Fruit fly (Drosophila melanogaster) whole organism, prepupa: ENCODE measurements around the gene CG46463.

Experiments
- Blimp-1 ChIP-seq: fragments of 200-800 bp; sonication (Bioruptor generic); optimal IDR thresholded peaks from 3 replicates; lab custom pipeline; 2017; ENCODE audit warnings: missing biosample characterization, missing genetic modification characterization, mild to moderate bottlenecking, moderate library complexity, missing genetic modification reagents
- CG11294 ChIP-seq: fragments of 200-800 bp; sonication (Bioruptor generic); IDR thresholded peaks from 2 replicates; pipeline ENCODE4 v1.3.6; 2022; ENCODE audit warnings: missing biosample characterization, missing genetic modification characterization
- CG11762 ChIP-seq: fragments of 200-800 bp; sonication (Bioruptor generic); optimal IDR thresholded peaks from 3 replicates; lab custom pipeline; 2016; ENCODE audit warnings: missing biosample characterization, missing genetic modification characterization; ENCODE audit not compliant: insufficient read depth
- CG11902 ChIP-seq: fragments of 200-800 bp; sonication (Bioruptor generic); optimal IDR thresholded peaks from 3 replicates; lab custom pipeline; 2016; ENCODE audit warnings: missing biosample characterization, missing genetic modification characterization
- CG15336 ChIP-seq: fragments of 200-800 bp; sonication (Bioruptor generic); IDR thresholded peaks from 2 replicates; pipeline ENCODE4 v1.3.6; 2022; ENCODE audit warnings: missing biosample characterization, missing genetic modification characterization
- CG3032 ChIP-seq: fragments of 200-800 bp; optimal IDR thresholded peaks from 2 replicates; lab custom pipeline; 2019; ENCODE audit warnings: missing biosample characterization, mild to moderate bottlenecking, missing genetic modification characterization, moderate library complexity
- CG31627 ChIP-seq: fragments of 200-800 bp; sonication (Bioruptor generic); optimal IDR thresholded peaks from 3 replicates; lab custom pipeline; 2016; ENCODE audit warnings: missing biosample characterization, missing genetic modification characterization
- CG32006 ChIP-seq: fragments of 200-800 bp; sonication (Bioruptor generic); optimal IDR thresholded peaks from 3 replicates; lab custom pipeline; 2017; ENCODE audit warnings: missing biosample characterization, mild to moderate bottlenecking, missing genetic modification characterization
- CG34406 ChIP-seq: fragments of 200-800 bp; sonication (Bioruptor generic); optimal IDR thresholded peaks from 3 replicates; lab custom pipeline; 2016; ENCODE audit warnings: missing biosample characterization, missing genetic modification characterization
- CG3919 ChIP-seq: fragments of 200-800 bp; sonication (Bioruptor generic); optimal IDR thresholded peaks from 3 replicates; lab custom pipeline; 2016; ENCODE audit warnings: missing biosample characterization, missing genetic modification characterization
- CG6163 ChIP-seq: fragments of 200-800 bp; sonication (Bioruptor generic); IDR thresholded peaks from 3 replicates; pipeline ENCODE4 v1.3.6; 2022; ENCODE audit warnings: missing biosample characterization, missing genetic modification characterization
- CG6792 ChIP-seq: fragments of 200-800 bp; sonication (Bioruptor generic); optimal IDR thresholded peaks from 3 replicates; lab custom pipeline; 2016; ENCODE audit warnings: missing biosample characterization, missing genetic modification characterization
- CG6854 ChIP-seq: fragments of 200-800 bp; sonication (Bioruptor generic); optimal IDR thresholded peaks from 2 replicates; lab custom pipeline; 2017; ENCODE audit warnings: missing biosample characterization, mild to moderate bottlenecking, missing genetic modification characterization
- CG7368 ChIP-seq: fragments of 200-800 bp; sonication (Bioruptor generic); optimal IDR thresholded peaks from 3 replicates; lab custom pipeline; 2016; ENCODE audit warnings: missing biosample characterization, missing genetic modification characterization
- CG8119 ChIP-seq: fragments of 200-800 bp; sonication (Bioruptor generic); IDR thresholded peaks from 3 replicates; pipeline ENCODE4 v1.3.6; 2022; ENCODE audit warnings: missing biosample characterization, missing genetic modification characterization
- CG9139 ChIP-seq: fragments of 200-800 bp; sonication (Bioruptor generic); optimal IDR thresholded peaks from 3 replicates; lab custom pipeline; 2017; ENCODE audit warnings: missing biosample characterization, mild to moderate bottlenecking, missing genetic modification characterization
- Eip78C ChIP-seq: fragments of 200-800 bp; sonication (Bioruptor generic); peaks from one replicate; lab custom pipeline; 2016; ENCODE audit warnings: missing biosample characterization, missing genetic modification characterization
- Eip93F ChIP-seq: fragments of 200-800 bp; sonication (Bioruptor generic); optimal IDR thresholded peaks from 2 replicates; lab custom pipeline; 2016; ENCODE audit warnings: missing biosample characterization, mild to moderate bottlenecking, missing genetic modification characterization
- Ets21C ChIP-seq: fragments of 200-800 bp; sonication (Bioruptor generic); optimal IDR thresholded peaks from 3 replicates; lab custom pipeline; 2016; ENCODE audit warnings: missing biosample characterization, missing genetic modification characterization
- Ets96B ChIP-seq: fragments of 200-800 bp; optimal IDR thresholded peaks from 2 replicates; lab custom pipeline; 2019; ENCODE audit warnings: missing biosample characterization, mild to moderate bottlenecking, missing genetic modification characterization, moderate library complexity
- Gug ChIP-seq: fragments of 200-800 bp; sonication (Bioruptor generic); IDR thresholded peaks from 2 replicates; pipeline ENCODE4 v1.3.6; 2022; ENCODE audit warnings: missing biosample characterization, missing genetic modification characterization
- Hr38 ChIP-seq: sonication (Bioruptor generic); optimal IDR thresholded peaks from 2 replicates; lab custom pipeline; 2016; ENCODE audit warnings: missing biosample characterization, missing genetic modification characterization
- Hr39 ChIP-seq: fragments of 200-800 bp; sonication (Bioruptor generic); optimal IDR thresholded peaks from 2 replicates; lab custom pipeline; 2016; ENCODE audit warnings: missing biosample characterization, missing genetic modification characterization
- Lpt ChIP-seq: fragments of 200-800 bp; sonication (Bioruptor generic); optimal IDR thresholded peaks from 3 replicates; lab custom pipeline; 2016; ENCODE audit warnings: missing biosample characterization, missing genetic modification characterization
- Met ChIP-seq: fragments of 200-800 bp; sonication (Bioruptor generic); optimal IDR thresholded peaks from 3 replicates; lab custom pipeline; 2016; ENCODE audit warnings: missing biosample characterization, missing genetic modification characterization
- Sox102F ChIP-seq: fragments of 200-800 bp; sonication (Bioruptor generic); optimal IDR thresholded peaks from 2 replicates; lab custom pipeline; 2016; ENCODE audit warnings: missing biosample characterization, mild to moderate bottlenecking, missing genetic modification characterization
- Sox15 ChIP-seq: fragments of 200-800 bp; sonication (Bioruptor generic); optimal IDR thresholded peaks from 3 replicates; lab custom pipeline; 2016; ENCODE audit warnings: missing biosample characterization, missing genetic modification characterization
- achi ChIP-seq: fragments of 200-800 bp; sonication (Bioruptor generic); optimal IDR thresholded peaks from 3 replicates; lab custom pipeline; 2016; ENCODE audit warnings: missing biosample characterization, missing genetic modification characterization
- acj6 ChIP-seq: fragments of 200-800 bp; sonication (Bioruptor generic); optimal IDR thresholded peaks from 3 replicates; lab custom pipeline; 2016; ENCODE audit warnings: missing biosample characterization, missing genetic modification characterization
- dac ChIP-seq: fragments of 200-800 bp; sonication (Bioruptor generic); optimal IDR thresholded peaks from 2 replicates; lab custom pipeline; 2017; ENCODE audit warnings: missing biosample characterization, mild to moderate bottlenecking, missing genetic modification characterization
- dsx ChIP-seq: fragments of 200-800 bp; optimal IDR thresholded peaks from 3 replicates; lab custom pipeline; 2019; ENCODE audit warnings: missing biosample characterization, mild to moderate bottlenecking, missing genetic modification characterization, moderate library complexity; ENCODE audit not compliant: poor library complexity, severe bottlenecking
- eg ChIP-seq: fragments of 200-800 bp; sonication (Bioruptor generic); IDR thresholded peaks from 3 replicates; pipeline ENCODE4 v1.3.6; 2022; ENCODE audit warnings: missing biosample characterization, missing genetic modification characterization
- esn ChIP-seq: fragments of 200-800 bp; sonication (Bioruptor generic); optimal IDR thresholded peaks from 2 replicates; lab custom pipeline; 2016; ENCODE audit warnings: missing biosample characterization, mild to moderate bottlenecking, missing genetic modification characterization, moderate library complexity
- fd59A ChIP-seq: fragments of 200-800 bp; sonication (Bioruptor generic); optimal IDR thresholded peaks from 2 replicates; lab custom pipeline; 2017; ENCODE audit warnings: missing biosample characterization, mild to moderate bottlenecking, missing genetic modification characterization, missing genetic modification reagents
- fd85E ChIP-seq: fragments of 200-800 bp; sonication (Bioruptor generic); optimal IDR thresholded peaks from 3 replicates; lab custom pipeline; 2016; ENCODE audit warnings: missing biosample characterization, missing genetic modification characterization
- fkh ChIP-seq: fragments of 200-800 bp; sonication (Bioruptor generic); optimal IDR thresholded peaks from 3 replicates; lab custom pipeline; 2017; ENCODE audit warnings: missing biosample characterization, mild to moderate bottlenecking, missing genetic modification characterization, moderate library complexity
- net ChIP-seq: fragments of 200-800 bp; sonication (Bioruptor generic); optimal IDR thresholded peaks from 3 replicates; lab custom pipeline; 2016; ENCODE audit warnings: missing biosample characterization, missing genetic modification characterization
- pdm3 ChIP-seq: fragments of 200-800 bp; sonication (Bioruptor generic); optimal IDR thresholded peaks from 3 replicates; lab custom pipeline; 2016; ENCODE audit warnings: missing biosample characterization, missing genetic modification characterization
- spab ChIP-seq: fragments of 200-800 bp; sonication (Bioruptor generic); optimal IDR thresholded peaks from 2 replicates; lab custom pipeline; 2017; ENCODE audit warnings: missing biosample characterization, mild to moderate bottlenecking, missing genetic modification characterization, missing genetic modification reagents
- ss ChIP-seq, 2 experiments: fragments of 200-800 bp; sonication (Bioruptor generic); optimal IDR thresholded peaks; 2 replicates in 1 of 2; 3 replicates in 1 of 2; lab custom pipeline; 2017 to 2018; ENCODE audit warnings: mild to moderate bottlenecking in 2 of 2, missing biosample characterization in 2 of 2, missing genetic modification characterization in 2 of 2, moderate library complexity in 1 of 2
- svp ChIP-seq: fragments of 200-800 bp; sonication (Bioruptor generic); peaks from one replicate; lab custom pipeline; 2016; ENCODE audit warnings: missing biosample characterization, missing genetic modification characterization
- topi ChIP-seq: fragments of 200-800 bp; sonication (Bioruptor generic); optimal IDR thresholded peaks from 3 replicates; lab custom pipeline; 2016; ENCODE audit warnings: missing biosample characterization, missing genetic modification characterization
- vri ChIP-seq: fragments of 200-800 bp; sonication (Bioruptor generic); optimal IDR thresholded peaks from 3 replicates; lab custom pipeline; 2016; ENCODE audit warnings: missing biosample characterization, mild to moderate bottlenecking, missing genetic modification characterization

CG46463 gene

dm6 chr3L:3432656-3433344, 28.3 kb upstream of the CG46463 start (continued):
- TF ChIP-seq svp (GFP tag; lab: Kevin White, UChicago) (peak; percentile 92), Lpt (GFP tag; lab: Kevin White, UChicago) (peak; percentile 63), CG11902 (GFP tag; lab: Kevin White, UChicago) (peak; percentile 67), CG6854 (GFP tag; lab: Kevin White, UChicago) (peak; percentile 21), CG11294 (GFP tag; lab: Robert Waterston, UW) (peak; percentile 37; the same call in 1 of the 2 replicates), net (GFP tag; lab: Kevin White, UChicago) (peak; percentile 67), CG11762 (GFP tag; lab: Kevin White, UChicago) (peak; percentile 54), CG3919 (GFP tag; lab: Kevin White, UChicago) (peak; percentile 71), dac (GFP tag; lab: Kevin White, UChicago) (peak; percentile 37), Sox102F (GFP tag; lab: Kevin White, UChicago) (peak; percentile 83), CG3032 (tag; lab: Kevin White, UChicago) (peak; percentile 46), fd59A (GFP tag; lab: Kevin White, UChicago) (no peak), Met (GFP tag; lab: Kevin White, UChicago) (peak; percentile 89), CG32006 (GFP tag; lab: Kevin White, UChicago) (peak; percentile 78), Hr38 (no peak), topi (peak; percentile 85), pdm3 (peak; percentile 77), Gug (GFP tag; lab: Robert Waterston, UW) (peak; percentile 73), acj6 (GFP tag; lab: Kevin White, UChicago) (peak; percentile 84), CG9139 (no peak), achi (GFP tag; lab: Kevin White, UChicago) (peak; percentile 79), ss (GFP tag; optimal IDR thresholded peaks at IDR 0.05; lab: Kevin White, UChicago) (peak in 1 of 2 experiments; percentile 18), Hr39 (peak; percentile 82), Sox15 (GFP tag; lab: Kevin White, UChicago) (peak; percentile 60), spab (GFP tag; lab: Kevin White, UChicago) (peak; percentile 24), Ets96B (tag; lab: Kevin White, UChicago) (peak; percentile 41), esn (GFP tag; lab: Kevin White, UChicago) (peak; percentile 89)

DNA sequence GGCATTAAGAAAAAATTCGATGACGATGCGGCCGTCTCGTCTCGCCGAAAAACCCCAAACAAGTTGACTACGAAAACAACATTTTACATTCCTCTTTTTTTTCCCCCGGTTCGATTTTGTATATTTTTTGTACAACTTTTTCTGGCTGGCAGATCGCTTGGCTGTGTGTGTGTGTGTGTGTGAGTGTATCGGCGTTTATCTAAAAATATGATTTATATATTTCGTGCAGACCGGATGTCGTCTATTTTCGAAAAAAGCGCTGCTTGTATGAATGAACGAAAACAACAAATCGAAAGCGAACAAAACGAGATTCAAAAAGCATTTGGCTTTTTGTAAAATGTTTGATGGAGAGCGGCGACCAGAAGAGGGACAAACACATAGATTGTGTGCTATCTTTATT, 27.2 kb upstream of the CG46463 start:
- TF ChIP-seq CG11762 (GFP tag; lab: Kevin White, UChicago), result no peak
- peak; percentile 16 for TF ChIP-seq Eip78C (GFP tag; lab: Kevin White, UChicago)

DNA sequence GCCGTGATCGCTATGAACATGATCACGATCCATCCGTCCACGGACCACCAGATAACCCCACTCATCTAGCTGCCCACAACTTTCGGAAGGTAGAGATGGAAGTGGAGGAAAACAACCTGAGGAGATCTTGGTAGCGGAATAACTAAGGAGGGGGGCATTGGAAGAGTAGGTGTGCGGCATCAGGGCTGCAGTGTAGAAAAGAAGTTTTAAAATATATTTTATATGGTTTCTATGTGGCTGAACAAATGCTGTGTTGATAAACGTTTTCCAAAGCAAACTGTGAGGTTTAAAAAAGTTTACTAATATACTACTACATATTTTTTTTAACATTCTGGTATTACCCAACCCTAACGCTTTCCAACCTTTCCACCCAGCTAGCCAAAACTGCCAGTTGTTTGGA, 26.2 kb upstream of the CG46463 start:
- TF ChIP-seq CG15336 (GFP tag; lab: Robert Waterston, UW) (peak; percentile 75), CG8119 (peak; percentile 66; the same call in 2 of the 3 replicates), fkh (no peak), CG34406 (GFP tag; lab: Kevin White, UChicago) (no peak), CG32006 (GFP tag; lab: Kevin White, UChicago) (peak; percentile 56), CG6163 (peak; percentile 45; the same call in 2 of the 3 replicates), eg (GFP tag; lab: Robert Waterston, UW) (peak; percentile 61; the same call in 2 of the 3 replicates)

DNA sequence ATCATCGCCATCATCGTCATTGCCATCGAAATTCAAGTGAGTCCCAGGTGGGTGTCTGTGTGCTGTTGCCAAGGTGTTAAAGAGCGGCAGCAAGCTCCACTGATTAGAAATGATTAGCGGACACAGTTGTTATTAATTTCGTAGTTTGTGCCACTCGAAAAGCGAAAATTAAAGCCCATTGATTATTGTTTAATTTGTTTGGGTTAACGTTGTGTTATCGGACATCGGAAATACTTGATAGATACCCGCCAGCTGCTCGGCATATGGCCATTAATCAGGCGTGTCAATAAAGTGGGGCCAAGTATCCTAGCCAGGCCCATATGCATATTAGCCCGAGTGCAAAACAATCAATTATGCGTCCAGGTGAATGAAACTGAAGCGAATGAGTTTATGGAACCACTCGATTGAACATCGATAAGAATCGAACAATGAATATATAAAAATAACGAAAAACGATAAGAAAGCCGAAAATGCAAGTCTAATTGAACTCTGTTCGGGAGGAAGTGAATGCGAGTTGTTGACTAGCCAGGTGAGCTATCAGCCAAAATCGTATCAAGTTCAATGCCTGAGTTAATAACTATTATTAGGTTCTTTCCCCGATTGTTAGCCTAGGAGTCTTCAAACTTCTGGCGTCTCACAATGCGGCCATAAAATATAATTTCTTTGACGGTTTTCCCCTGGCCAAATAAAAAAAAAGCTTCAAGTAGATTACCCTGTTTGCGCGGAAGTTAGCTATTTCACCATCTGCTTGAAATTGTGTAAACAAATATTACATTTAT, 25.4 kb upstream of the CG46463 start:
- TF ChIP-seq vri (GFP tag; lab: Kevin White, UChicago) (peak; percentile 7), Ets21C (GFP tag; lab: Kevin White, UChicago) (no peak), Eip93F (peak; percentile 46), CG7368 (no peak), CG31627 (GFP tag; lab: Kevin White, UChicago) (no peak), topi (no peak), dsx (GFP tag; lab: Kevin White, UChicago) (no peak), esn (GFP tag; lab: Kevin White, UChicago) (no peak), CG11902 (GFP tag; lab: Kevin White, UChicago) (no peak), Eip78C (GFP tag; lab: Kevin White, UChicago) (no peak), fd85E (GFP tag; lab: Kevin White, UChicago) (no peak), CG6792 (GFP tag; lab: Kevin White, UChicago) (no peak), Blimp-1 (GFP tag; lab: Kevin White, UChicago) (no peak), CG15336 (GFP tag; lab: Robert Waterston, UW) (no peak), CG32006 (GFP tag; lab: Kevin White, UChicago) (no peak)
